Fruit fly (Drosophila melanogaster): Measurements from ENCODE around the gene Raf.

Raf gene

DNA sequence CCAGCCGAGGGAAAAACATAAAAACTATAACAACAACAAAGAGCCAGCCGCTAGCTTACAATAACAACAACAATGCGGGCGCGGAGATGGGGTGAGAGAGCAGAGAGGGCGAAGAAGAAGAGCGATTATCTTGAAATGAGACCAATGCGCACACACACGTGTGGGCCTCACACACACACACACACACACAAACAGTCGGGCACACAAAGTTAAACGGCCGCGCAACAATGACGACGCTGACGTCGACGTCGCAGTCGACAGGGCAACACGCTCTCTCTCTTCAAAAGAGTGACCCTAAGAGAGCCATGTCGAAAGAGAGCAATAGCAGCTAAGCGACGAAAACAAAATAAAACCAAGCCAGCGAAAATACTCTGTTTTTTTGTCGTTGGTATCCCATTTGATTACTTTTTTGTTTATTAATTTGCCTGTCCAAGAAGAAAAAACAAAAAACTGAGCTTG is 10.6 kb downstream of the Raf start (continued):
- TF ChIP-seq Deaf1 (tag; optimal IDR thresholded peaks at IDR 0.05): peak; percentile 19
- no peak for TF ChIP-seq stc (GFP tag; IDR thresholded peaks at IDR 0.05)
- peak; percentile 22 for TF ChIP-seq pfk (GFP tag; optimal IDR thresholded peaks at IDR 0.05)
- TF ChIP-seq CG34224 (GFP tag; IDR thresholded peaks at IDR 0.05; ENCODE audit: partially characterized antibody): peak; percentile 24; the same call in 1 of the 3 replicates
- peak; percentile 33 for TF ChIP-seq scrt (GFP tag; optimal IDR thresholded peaks at IDR 0.05)
- TF ChIP-seq CG4730 (GFP tag; IDR thresholded peaks at IDR 0.05): no peak
- TF ChIP-seq oc (tag; optimal IDR thresholded peaks at IDR 0.05): peak; percentile 74
- no peak for TF ChIP-seq Poxn (GFP tag; IDR thresholded peaks at IDR 0.05)
- no peak for TF ChIP-seq ash1 (GFP tag; optimal IDR thresholded peaks at IDR 0.05)
- TF ChIP-seq Ptx1 (GFP tag; IDR thresholded peaks at IDR 0.05): no peak
- TF ChIP-seq rib (GFP tag; IDR thresholded peaks at IDR 0.05): no peak
- TF ChIP-seq ftz-f1 (GFP tag; optimal IDR thresholded peaks at IDR 0.05): peak; percentile 62
- TF ChIP-seq Hr78 (GFP tag; optimal IDR thresholded peaks at IDR 0.05): peak in 1 of 2 experiments; percentile 30
- no peak for TF ChIP-seq Lim3 (GFP tag; IDR thresholded peaks at IDR 0.05)
- peak; percentile 10; the same call in 1 of the 2 replicates for TF ChIP-seq vvl (GFP tag; IDR thresholded peaks at IDR 0.05)
- TF ChIP-seq CG6854 (GFP tag; optimal IDR thresholded peaks at IDR 0.05): no peak
- TF ChIP-seq MTF-1 (GFP tag; optimal IDR thresholded peaks at IDR 0.05; ENCODE audit: borderline replicate concordance): no peak
- TF ChIP-seq chinmo (GFP tag; IDR thresholded peaks at IDR 0.05; ENCODE audit: partially characterized antibody): peak; percentile 98
- no peak for TF ChIP-seq ems (GFP tag; optimal IDR thresholded peaks at IDR 0.05)
- 0 out of 3 replicates have a peak, but pooled peaks have one; percentile 8 for TF ChIP-seq CG34422 (GFP tag; IDR thresholded peaks at IDR 0.05)
- no peak for TF ChIP-seq CG6272 (GFP tag; IDR thresholded peaks at IDR 0.05)
- peak; percentile 24 for TF ChIP-seq HmgD (GFP tag; optimal IDR thresholded peaks at IDR 0.05)
- TF ChIP-seq HmgZ (tag; optimal IDR thresholded peaks at IDR 0.05): peak; percentile 13
- no peak for TF ChIP-seq CG8281 (tag; optimal IDR thresholded peaks at IDR 0.05)
- TF ChIP-seq NFAT (GFP tag; IDR thresholded peaks at IDR 0.05): no peak
- TF ChIP-seq CG13624 (GFP tag; optimal IDR thresholded peaks at IDR 0.05): no peak
- TF ChIP-seq gro (GFP tag; optimal IDR thresholded peaks at IDR 0.05): peak; percentile 35
- no peak for TF ChIP-seq CG11695 (GFP tag; IDR thresholded peaks at IDR 0.05)
- no peak for TF ChIP-seq NC2β (GFP tag; optimal IDR thresholded peaks at IDR 0.05)
- TF ChIP-seq tll (GFP tag; optimal IDR thresholded peaks at IDR 0.05): peak in 1 of 2 experiments; percentile 24
- TF ChIP-seq chm (GFP tag; IDR thresholded peaks at IDR 0.05): peak; percentile 69; the same call in 1 of the 2 replicates
- TF ChIP-seq pros (GFP tag; optimal IDR thresholded peaks at IDR 0.05): peak; percentile 94
- no peak for TF ChIP-seq E2f2 (GFP tag; IDR thresholded peaks at IDR 0.05)
- peak; percentile 97 for TF ChIP-seq CG15479 (GFP tag; optimal IDR thresholded peaks at IDR 0.05)
- TF ChIP-seq CG7928 (GFP tag; optimal IDR thresholded peaks at IDR 0.05): no peak
- peak; percentile 41 for TF ChIP-seq sqz (GFP tag; optimal IDR thresholded peaks at IDR 0.05)
- no peak for TF ChIP-seq pan (optimal IDR thresholded peaks at IDR 0.05)
- TF ChIP-seq pan (GFP tag; optimal IDR thresholded peaks at IDR 0.05 in 1 of 2, IDR thresholded peaks at IDR 0.05 in 1 of 2): peak in 1 of 2 experiments; percentile 11
- TF ChIP-seq kay (GFP tag; optimal IDR thresholded peaks at IDR 0.05): no peak
- peak; percentile 99 for TF ChIP-seq CG4360 (GFP tag; IDR thresholded peaks at IDR 0.05)
- TF ChIP-seq cas (GFP tag; IDR thresholded peaks at IDR 0.05): no peak
- peak; percentile 79 for TF ChIP-seq z (GFP tag; IDR thresholded peaks at IDR 0.05)
- TF ChIP-seq CG14710 (tag; optimal IDR thresholded peaks at IDR 0.05): no peak
- peak; percentile 68 for TF ChIP-seq gcm (GFP tag; optimal IDR thresholded peaks at IDR 0.05)
- no peak for TF ChIP-seq h (optimal IDR thresholded peaks at IDR 0.05)
- TF ChIP-seq salm (tag; optimal IDR thresholded peaks at IDR 0.05): peak; percentile 5
- peak; percentile 61 for TF ChIP-seq CG34376 (GFP tag; optimal IDR thresholded peaks at IDR 0.05)
- TF ChIP-seq Hand (GFP tag; optimal IDR thresholded peaks at IDR 0.05): no peak
- TF ChIP-seq yki (optimal IDR thresholded peaks at IDR 0.05): peak; percentile 72
- TF ChIP-seq D19A (tag; optimal IDR thresholded peaks at IDR 0.05): peak; percentile 45
- TF ChIP-seq Xrp1 (GFP tag; IDR thresholded peaks at IDR 0.05): no peak
